Fruit fly (Drosophila melanogaster): Measurements from ENCODE around the gene Ddrgk1.

The Ddrgk1 gene

dm6 chr3R:21224230-21224629 lies 9.4 kb downstream of the Ddrgk1 start (continued):
- no peak for TF ChIP-seq ac (GFP tag; optimal IDR thresholded peaks at IDR 0.05)
- no peak for TF ChIP-seq zen2 (GFP tag; IDR thresholded peaks at IDR 0.05; ENCODE audit: partially characterized antibody)
- TF ChIP-seq peb (GFP tag; IDR thresholded peaks at IDR 0.05), result no peak
- no peak for TF ChIP-seq CG4360 (GFP tag; IDR thresholded peaks at IDR 0.05)
- TF ChIP-seq CG3838 (GFP tag; optimal IDR thresholded peaks at IDR 0.05), result no peak
- TF ChIP-seq tgo (GFP tag; IDR thresholded peaks at IDR 0.05), result peak; percentile 24; the same call in 1 of the 3 replicates
- TF ChIP-seq schlank (tag; optimal IDR thresholded peaks at IDR 0.05), result no peak
- TF ChIP-seq run (tag; optimal IDR thresholded peaks at IDR 0.05), result no peak
- TF ChIP-seq oc (tag; optimal IDR thresholded peaks at IDR 0.05), result no peak
- TF ChIP-seq br (optimal IDR thresholded peaks at IDR 0.05), result no peak
- no peak for TF ChIP-seq CG9727 (GFP tag; optimal IDR thresholded peaks at IDR 0.05)
- TF ChIP-seq Poxn (GFP tag; IDR thresholded peaks at IDR 0.05), result no peak
- TF ChIP-seq usp (GFP tag; optimal IDR thresholded peaks at IDR 0.05), result no peak
- no peak for TF ChIP-seq NC2β (GFP tag; optimal IDR thresholded peaks at IDR 0.05)
- no peak for TF ChIP-seq fd3F (GFP tag; optimal IDR thresholded peaks at IDR 0.05)
- TF ChIP-seq caup (GFP tag; optimal IDR thresholded peaks at IDR 0.05; ENCODE audit: severe bottlenecking), result no peak
- no peak for TF ChIP-seq HLHmδ (GFP tag; optimal IDR thresholded peaks at IDR 0.05)
- TF ChIP-seq pfk (GFP tag; optimal IDR thresholded peaks at IDR 0.05), result no peak
- no peak for TF ChIP-seq CG2116 (GFP tag; optimal IDR thresholded peaks at IDR 0.05)
- TF ChIP-seq mirr (GFP tag; optimal IDR thresholded peaks at IDR 0.05), result no peak
- TF ChIP-seq z (GFP tag; IDR thresholded peaks at IDR 0.05), result no peak
- TF ChIP-seq ranshi (GFP tag; IDR thresholded peaks at IDR 0.05), result 0 out of 2 replicates have a peak, but pooled peaks have one; percentile 15
- TF ChIP-seq ATbp (GFP tag; optimal IDR thresholded peaks at IDR 0.05), result no peak
- TF ChIP-seq row (GFP tag; IDR thresholded peaks at IDR 0.05), result peak; percentile 63
- no peak for TF ChIP-seq crp (GFP tag; optimal IDR thresholded peaks at IDR 0.05)
- no peak for TF ChIP-seq CG1529 (GFP tag; optimal IDR thresholded peaks at IDR 0.05)
- TF ChIP-seq CG12219 (GFP tag; optimal IDR thresholded peaks at IDR 0.05), result no peak
- TF ChIP-seq hkb (optimal IDR thresholded peaks at IDR 0.05), result no peak
- peak; percentile 66 for TF ChIP-seq hkb (GFP tag; IDR thresholded peaks at IDR 0.05)
- TF ChIP-seq lbe (GFP tag; optimal IDR thresholded peaks at IDR 0.05), result no peak
- no peak for TF ChIP-seq HLH54F (GFP tag; optimal IDR thresholded peaks at IDR 0.05)
- no peak for TF ChIP-seq pum (GFP tag; optimal IDR thresholded peaks at IDR 0.05)
- no peak for TF ChIP-seq chif (GFP tag; optimal IDR thresholded peaks at IDR 0.05)
- TF ChIP-seq Lhr (GFP tag; optimal IDR thresholded peaks at IDR 0.05), result no peak
- no peak for TF ChIP-seq knrl (GFP tag; IDR thresholded peaks at IDR 0.05; ENCODE audit: partially characterized antibody)
- TF ChIP-seq MBD-R2 (GFP tag; IDR thresholded peaks at IDR 0.05), result no peak
- TF ChIP-seq CG4707 (GFP tag; optimal IDR thresholded peaks at IDR 0.05), result no peak
- TF ChIP-seq CG31388 (GFP tag; optimal IDR thresholded peaks at IDR 0.05), result no peak
- TF ChIP-seq nerfin-2 (GFP tag; IDR thresholded peaks at IDR 0.05; ENCODE audit: partially characterized antibody), result no peak
- TF ChIP-seq Taf1 (GFP tag; IDR thresholded peaks at IDR 0.05), result no peak
- no peak for TF ChIP-seq CG10959 (GFP tag; IDR thresholded peaks at IDR 0.05)
- TF ChIP-seq cas (GFP tag; IDR thresholded peaks at IDR 0.05), result 0 out of 2 replicates have a peak, but pooled peaks have one; percentile 38
- TF ChIP-seq Doc3 (GFP tag; IDR thresholded peaks at IDR 0.05; ENCODE audit: partially characterized antibody), result no peak
- TF ChIP-seq fd96Cb (tag; optimal IDR thresholded peaks at IDR 0.05), result no peak
- no peak for TF ChIP-seq CG11695 (GFP tag; IDR thresholded peaks at IDR 0.05)
- no peak for TF ChIP-seq CG13624 (GFP tag; optimal IDR thresholded peaks at IDR 0.05)
- no peak for TF ChIP-seq lov (optimal IDR thresholded peaks at IDR 0.05)
- TF ChIP-seq lov (GFP tag; IDR thresholded peaks at IDR 0.05), result no peak
- TF ChIP-seq B-H2 (GFP tag; optimal IDR thresholded peaks at IDR 0.05), result no peak
- TF ChIP-seq NC2α (GFP tag; optimal IDR thresholded peaks at IDR 0.05), result no peak
- 0 out of 2 replicates have a peak, but pooled peaks have one; percentile 22 for TF ChIP-seq stc (GFP tag; IDR thresholded peaks at IDR 0.05)
- TF ChIP-seq Nf-YA (GFP tag; IDR thresholded peaks at IDR 0.05), result no peak
- TF ChIP-seq dimm (GFP tag; IDR thresholded peaks at IDR 0.05), result no peak
